Worm (Caenorhabditis elegans): Measurements from ENCODE around the gene T14G8.6.
A peak's percentile ranks its signal among the peaks of the same experiment; 100 is the strongest.

- TF ChIP-seq nhr-25 (tag; optimal IDR thresholded peaks at IDR 0.05), result peak; percentile 85
- TF ChIP-seq unc-55 (GFP tag; optimal IDR thresholded peaks at IDR 0.05), result no peak
- no peak for TF ChIP-seq mab-5 (tag; optimal IDR thresholded peaks at IDR 0.05)
- TF ChIP-seq lin-11 (tag; optimal IDR thresholded peaks at IDR 0.05), result no peak
- no peak for TF ChIP-seq lin-39 (tag; optimal IDR thresholded peaks at IDR 0.05)
Observed at ce11 chrX:12844170-12844569, 18.5 kb downstream of the T14G8.6 start.

All from whole organism, L2 larva.